Fruit fly (Drosophila melanogaster): Measurements from ENCODE around the gene crq.

The crq gene

dm6 chr2L:492225-492624, 39.4 kb upstream of the crq start:
- TF ChIP-seq usp (GFP tag; optimal IDR thresholded peaks at IDR 0.05) (no peak), br (GFP tag; optimal IDR thresholded peaks at IDR 0.05) (no peak), Vsx2 (GFP tag; optimal IDR thresholded peaks at IDR 0.05; ENCODE audit: partially characterized antibody) (no peak), CG32264 (GFP tag; optimal IDR thresholded peaks at IDR 0.05) (no peak), Sp1 (GFP tag; optimal IDR thresholded peaks at IDR 0.05) (no peak), dmrt93B (GFP tag; optimal IDR thresholded peaks at IDR 0.05) (no peak), Hr78 (GFP tag; optimal IDR thresholded peaks at IDR 0.05) (no peak), N (GFP tag; optimal IDR thresholded peaks at IDR 0.05) (no peak), Dif (GFP tag; optimal IDR thresholded peaks at IDR 0.05; ENCODE audit: partially characterized antibody) (no peak), jim (GFP tag; optimal IDR thresholded peaks at IDR 0.05) (no peak), Hnf4 (GFP tag; optimal IDR thresholded peaks at IDR 0.05) (no peak), GATAd (GFP tag; optimal IDR thresholded peaks at IDR 0.05) (no peak), h (GFP tag; optimal IDR thresholded peaks at IDR 0.05) (no peak), pan (optimal IDR thresholded peaks at IDR 0.05) (no peak), Rel (GFP tag; optimal IDR thresholded peaks at IDR 0.05) (no peak), Rel (tag; optimal IDR thresholded peaks at IDR 0.05) (no peak), Abd-B (GFP tag; optimal IDR thresholded peaks at IDR 0.05) (no peak), OdsH (GFP tag; optimal IDR thresholded peaks at IDR 0.05) (no peak)

DNA sequence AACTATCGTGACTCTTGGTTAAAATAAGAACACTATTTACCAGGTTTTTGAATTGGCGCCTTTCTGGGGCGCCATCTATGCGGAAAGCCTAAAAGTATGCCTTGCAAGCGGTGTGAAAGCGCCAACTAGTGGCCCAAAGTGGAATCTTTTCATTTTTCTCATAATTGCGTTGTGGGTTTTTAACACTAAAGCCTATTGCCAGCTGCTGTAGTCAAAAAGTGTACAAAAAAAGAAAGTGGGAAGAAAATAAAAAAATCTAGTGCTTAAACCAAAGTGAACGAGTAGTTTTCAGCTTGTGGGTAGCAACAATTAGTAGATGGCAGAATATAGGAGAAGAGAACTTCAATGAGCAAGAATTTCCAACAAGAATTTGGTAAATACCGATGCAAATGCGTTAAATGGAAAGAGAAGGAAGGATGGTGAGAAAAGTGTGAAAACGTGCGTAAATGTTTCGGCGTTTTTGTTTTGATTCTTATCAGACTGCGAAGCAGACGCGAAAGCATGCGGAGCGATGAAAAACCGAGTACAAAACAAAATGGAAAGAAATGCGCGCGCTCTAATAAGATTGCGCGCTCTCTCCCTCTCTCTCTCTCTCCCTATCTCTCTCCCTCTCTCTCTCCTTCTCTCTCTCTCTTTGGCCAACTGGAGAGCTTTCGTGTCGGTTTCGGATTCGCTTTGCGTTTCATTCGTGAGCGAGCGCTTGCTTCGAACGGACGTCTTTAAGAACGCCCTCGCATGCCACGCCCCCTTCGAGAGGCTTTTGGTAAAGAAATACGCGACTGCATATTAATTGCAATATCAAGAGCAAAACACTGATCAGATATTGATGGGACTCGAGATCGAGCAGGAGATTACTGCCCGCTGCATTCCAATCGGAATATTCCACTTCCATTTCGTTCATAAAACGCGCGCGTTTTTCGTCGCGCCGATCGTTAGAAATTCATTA, 37.6 kb upstream of the crq start:
- peak; percentile 79 for TF ChIP-seq brk (GFP tag; optimal IDR thresholded peaks at IDR 0.05)
- peak; percentile 100 for TF ChIP-seq Dif (GFP tag; optimal IDR thresholded peaks at IDR 0.05; ENCODE audit: partially characterized antibody)
- TF ChIP-seq CrebA (GFP tag; optimal IDR thresholded peaks at IDR 0.05; ENCODE audit: borderline replicate concordance) = peak; percentile 72
- no peak for TF ChIP-seq dmrt93B (GFP tag; optimal IDR thresholded peaks at IDR 0.05)
- no peak for TF ChIP-seq pan (optimal IDR thresholded peaks at IDR 0.05)
- TF ChIP-seq tai (GFP tag; optimal IDR thresholded peaks at IDR 0.05) = peak; percentile 63
- peak; percentile 78 for TF ChIP-seq Jra (GFP tag; optimal IDR thresholded peaks at IDR 0.05)
- TF ChIP-seq Hnf4 (GFP tag; optimal IDR thresholded peaks at IDR 0.05) = peak; percentile 51
- peak; percentile 64 for TF ChIP-seq rgr (GFP tag; optimal IDR thresholded peaks at IDR 0.05)
- no peak for TF ChIP-seq lola (GFP tag; optimal IDR thresholded peaks at IDR 0.05)
- TF ChIP-seq br (GFP tag; optimal IDR thresholded peaks at IDR 0.05) = peak; percentile 72
- peak; percentile 49 for TF ChIP-seq ey (GFP tag; optimal IDR thresholded peaks at IDR 0.05)
- TF ChIP-seq Myc (optimal IDR thresholded peaks at IDR 0.05) = peak; percentile 91
- TF ChIP-seq Sp1 (GFP tag; optimal IDR thresholded peaks at IDR 0.05) = peak; percentile 65
- peak; percentile 90 for TF ChIP-seq Hr83 (GFP tag; optimal IDR thresholded peaks at IDR 0.05; ENCODE audit: poor library complexity, severe bottlenecking)
- TF ChIP-seq Hr78 (GFP tag; optimal IDR thresholded peaks at IDR 0.05) = no peak
- TF ChIP-seq Mio (GFP tag; optimal IDR thresholded peaks at IDR 0.05) = peak; percentile 48
- no peak for TF ChIP-seq usp (GFP tag; optimal IDR thresholded peaks at IDR 0.05)
- no peak for TF ChIP-seq N (GFP tag; optimal IDR thresholded peaks at IDR 0.05)
- peak; percentile 89 for TF ChIP-seq sage (GFP tag; optimal IDR thresholded peaks at IDR 0.05)
- TF ChIP-seq fru (GFP tag; optimal IDR thresholded peaks at IDR 0.05) = peak; percentile 65
- TF ChIP-seq dsf (GFP tag; optimal IDR thresholded peaks at IDR 0.05; ENCODE audit: borderline replicate concordance) = no peak
- peak; percentile 99 for TF ChIP-seq psq (GFP tag; optimal IDR thresholded peaks at IDR 0.05)
- TF ChIP-seq OdsH (GFP tag; optimal IDR thresholded peaks at IDR 0.05) = peak; percentile 48
- peak; percentile 56 to 57 for TF ChIP-seq foxo (GFP tag; optimal IDR thresholded peaks at IDR 0.05)
- TF ChIP-seq Vsx2 (GFP tag; optimal IDR thresholded peaks at IDR 0.05; ENCODE audit: partially characterized antibody) = peak; percentile 98
- no peak for TF ChIP-seq CG9705 (GFP tag; optimal IDR thresholded peaks at IDR 0.05)
- peak; percentile 81 for TF ChIP-seq h (GFP tag; optimal IDR thresholded peaks at IDR 0.05)
- TF ChIP-seq HLH106 (tag; optimal IDR thresholded peaks at IDR 0.05) = peak; percentile 54
- TF ChIP-seq woc (GFP tag; optimal IDR thresholded peaks at IDR 0.05) = no peak
- no peak for TF ChIP-seq sv (GFP tag; optimal IDR thresholded peaks at IDR 0.05)
- TF ChIP-seq CG32264 (GFP tag; optimal IDR thresholded peaks at IDR 0.05) = peak; percentile 72
- peak; percentile 83 for TF ChIP-seq jim (GFP tag; optimal IDR thresholded peaks at IDR 0.05)
- TF ChIP-seq Rel (GFP tag; optimal IDR thresholded peaks at IDR 0.05) = peak; percentile 72
- peak; percentile 43 for TF ChIP-seq Rel (tag; optimal IDR thresholded peaks at IDR 0.05)
- TF ChIP-seq dl (GFP tag; optimal IDR thresholded peaks at IDR 0.05; ENCODE audit: insufficient read depth in 1 of 2, partially characterized antibody in 2 of 2) = peak; percentile 97 to 98

All from whole organism, wandering third instar larva.